Fruit fly (Drosophila melanogaster): Measurements from ENCODE around the gene CG1677.

Gene CG1677

DNA sequence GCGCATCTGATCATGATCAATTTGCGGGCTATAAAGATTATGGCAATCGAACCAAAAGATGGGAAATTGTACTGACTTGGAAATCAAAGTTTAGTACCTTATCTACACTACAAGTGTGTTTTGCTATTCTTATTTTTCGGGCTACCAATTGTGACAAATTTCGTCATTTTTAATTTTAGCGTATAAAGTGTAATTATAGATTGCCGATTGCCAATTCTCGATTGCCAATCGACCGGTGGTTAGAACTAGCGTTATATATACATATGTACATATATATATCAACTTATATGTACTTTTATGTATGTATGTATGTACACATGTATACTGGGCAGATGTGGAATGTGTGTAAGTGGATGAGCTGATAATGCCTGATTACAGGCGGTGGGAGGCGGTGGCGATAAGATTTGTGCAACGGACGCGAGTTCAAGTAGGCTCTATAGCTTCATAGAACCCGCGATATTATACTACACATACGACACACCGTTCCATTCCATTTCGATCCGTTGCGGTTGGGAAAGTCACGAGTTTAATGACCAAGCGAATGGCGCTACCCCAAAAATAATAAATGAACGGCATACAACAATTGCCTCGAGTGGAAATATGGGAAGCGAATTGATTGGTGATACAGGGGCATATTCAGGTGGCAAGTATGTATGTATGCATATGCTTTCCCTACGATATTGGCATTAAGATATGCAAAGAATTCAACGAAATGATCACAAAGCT lies 89.5 kb downstream of the CG1677 start (continued):
- TF ChIP-seq sens-2 (GFP tag; IDR thresholded peaks at IDR 0.05) = 0 out of 2 replicates have a peak, but pooled peaks have one; percentile 8
- no peak for TF ChIP-seq Ptx1 (GFP tag; IDR thresholded peaks at IDR 0.05)
- TF ChIP-seq cato (GFP tag; optimal IDR thresholded peaks at IDR 0.05; ENCODE audit: borderline replicate concordance) = no peak
- TF ChIP-seq chinmo (GFP tag; IDR thresholded peaks at IDR 0.05; ENCODE audit: partially characterized antibody) = 0 out of 4 replicates have a peak, but pooled peaks have one; percentile 46
- peak; percentile 89 for TF ChIP-seq pfk (GFP tag; optimal IDR thresholded peaks at IDR 0.05)
- TF ChIP-seq slbo (GFP tag; IDR thresholded peaks at IDR 0.05) = no peak
- TF ChIP-seq emc (GFP tag; optimal IDR thresholded peaks at IDR 0.05) = no peak
- TF ChIP-seq sug (tag; optimal IDR thresholded peaks at IDR 0.05) = peak; percentile 83
- peak; percentile 91 for TF ChIP-seq exex (tag; optimal IDR thresholded peaks at IDR 0.05)

DNA sequence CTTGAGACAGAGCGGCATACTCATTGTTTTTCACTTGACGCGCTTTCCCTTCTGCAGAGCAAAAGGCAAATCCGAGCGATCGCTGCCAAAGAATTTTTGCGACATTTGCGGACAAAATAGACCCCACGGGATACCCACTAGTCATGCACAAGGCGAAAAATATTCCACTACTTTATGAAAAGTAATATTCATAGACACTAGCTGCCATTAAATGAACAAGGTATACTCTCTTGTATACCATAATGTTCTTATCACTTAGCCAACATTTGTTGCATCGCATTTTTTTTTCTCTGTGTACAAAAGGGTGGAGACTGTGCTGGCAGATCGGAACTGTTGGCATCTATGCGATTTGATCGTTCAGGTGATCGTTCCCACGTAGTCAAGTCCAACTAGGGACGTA lies 93.2 kb downstream of the CG1677 start:
- TF ChIP-seq Drgx (GFP tag; IDR thresholded peaks at IDR 0.05) (peak; percentile 51), nom (GFP tag; optimal IDR thresholded peaks at IDR 0.05) (no peak), Ptx1 (GFP tag; IDR thresholded peaks at IDR 0.05) (0 out of 2 replicates have a peak, but pooled peaks have one; percentile 5), Med (GFP tag) (peak; percentile 59)

DNA sequence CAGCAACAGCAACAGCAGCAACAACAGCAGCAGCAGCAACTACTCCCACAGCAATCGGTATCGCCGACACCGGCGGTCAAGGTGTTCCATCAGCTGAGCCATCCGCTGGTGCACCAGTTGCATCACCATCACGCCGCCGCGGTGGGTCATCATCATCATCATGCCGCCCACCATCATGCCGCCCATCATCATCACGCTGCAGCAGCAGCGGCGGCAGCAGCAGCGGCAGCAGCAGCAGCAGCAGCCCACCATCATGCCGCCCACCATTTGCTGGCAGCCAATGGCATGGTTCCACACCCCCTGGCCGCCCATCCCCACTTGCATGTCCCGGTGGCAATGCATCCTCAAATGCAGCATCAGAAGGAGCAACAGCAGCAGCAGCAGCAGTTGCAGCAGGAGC lies 96.8 kb downstream of the CG1677 start:
- peak; percentile 59; the same call in 2 of the 3 replicates for TF ChIP-seq sr (GFP tag; IDR thresholded peaks at IDR 0.05)
- no peak for TF ChIP-seq Hr78 (GFP tag; optimal IDR thresholded peaks at IDR 0.05)
- TF ChIP-seq Tbp (GFP tag; optimal IDR thresholded peaks at IDR 0.05) = no peak
- peak; percentile 64 for TF ChIP-seq Med (GFP tag)
- TF ChIP-seq Ets65A (GFP tag) = peak; percentile 73

DNA sequence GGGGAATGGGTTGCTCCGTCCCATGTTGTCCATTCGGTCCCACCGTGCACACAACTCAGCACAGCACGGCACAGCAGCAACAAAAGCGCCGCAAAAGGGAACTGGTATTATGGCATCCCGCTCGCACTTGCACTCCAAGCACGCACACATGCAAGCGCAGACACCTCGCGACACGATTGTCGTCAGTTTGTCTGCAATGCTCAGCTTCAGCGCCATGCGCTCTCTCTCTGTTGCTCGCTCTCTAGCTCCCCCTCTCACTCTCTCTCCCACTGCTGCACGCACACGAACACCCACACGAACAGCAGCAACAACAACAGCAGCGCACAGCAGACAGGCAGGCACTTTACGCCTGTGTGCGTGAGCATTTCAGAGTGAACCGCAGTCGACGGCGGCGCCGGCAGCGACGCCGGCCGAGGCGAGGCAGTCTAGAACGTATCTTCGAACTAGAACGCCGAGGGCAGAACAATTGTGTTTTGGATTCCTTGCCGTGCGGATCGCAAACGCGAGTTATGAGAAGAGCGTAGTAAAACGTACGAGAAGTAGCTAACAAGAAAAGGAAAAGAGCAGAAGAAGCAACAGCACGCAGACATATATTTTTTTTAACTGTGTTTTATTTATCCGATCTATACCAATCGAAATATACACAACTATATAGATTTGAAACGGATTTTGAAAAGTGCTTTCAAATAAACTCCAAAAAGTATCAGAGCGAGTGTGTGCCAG lies 98.0 kb downstream of the CG1677 start, which contains the start of gene brk:
brk (plus strand) TSS at position 462 of the 723 bp plus-strand sequence.
- TF ChIP-seq kni (GFP tag; optimal IDR thresholded peaks at IDR 0.05) = peak; percentile 89
- TF ChIP-seq org-1 (GFP tag; optimal IDR thresholded peaks at IDR 0.05) = no peak
- TF ChIP-seq CG8765 (GFP tag; IDR thresholded peaks at IDR 0.05) = peak; percentile 87
- no peak for TF ChIP-seq CG7786 (GFP tag; optimal IDR thresholded peaks at IDR 0.05)
- TF ChIP-seq CG2712 (tag; optimal IDR thresholded peaks at IDR 0.05) = no peak
- TF ChIP-seq CG6689 (GFP tag; IDR thresholded peaks at IDR 0.05) = no peak
- TF ChIP-seq CTCF (GFP tag; optimal IDR thresholded peaks at IDR 0.05) = no peak
- TF ChIP-seq CG14441 (GFP tag; IDR thresholded peaks at IDR 0.05) = no peak
- TF ChIP-seq Ssrp (tag; optimal IDR thresholded peaks at IDR 0.05) = no peak
- no peak for TF ChIP-seq Rx (GFP tag; IDR thresholded peaks at IDR 0.05)
- TF ChIP-seq chm (GFP tag; IDR thresholded peaks at IDR 0.05) = peak; percentile 39; the same call in 1 of the 2 replicates
- peak; percentile 91 for TF ChIP-seq CG4707 (GFP tag; optimal IDR thresholded peaks at IDR 0.05)
- TF ChIP-seq emc (GFP tag; optimal IDR thresholded peaks at IDR 0.05) = no peak
- no peak for TF ChIP-seq Taf1 (GFP tag; IDR thresholded peaks at IDR 0.05)
- TF ChIP-seq CG15514 (GFP tag; optimal IDR thresholded peaks at IDR 0.05) = no peak
- TF ChIP-seq HLH3B (GFP tag; IDR thresholded peaks at IDR 0.05) = no peak
- TF ChIP-seq MTF-1 (GFP tag; optimal IDR thresholded peaks at IDR 0.05; ENCODE audit: borderline replicate concordance) = no peak
- TF ChIP-seq Opbp (GFP tag; IDR thresholded peaks at IDR 0.05; ENCODE audit: partially characterized antibody) = no peak
- TF ChIP-seq Bgb (GFP tag; IDR thresholded peaks at IDR 0.05; ENCODE audit: partially characterized antibody) = no peak; the same call in 1 of the 2 replicates
- peak; percentile 54 for TF ChIP-seq ERR (GFP tag; optimal IDR thresholded peaks at IDR 0.05)
- TF ChIP-seq CG9932 (GFP tag; IDR thresholded peaks at IDR 0.05) = peak; percentile 34; the same call in 1 of the 2 replicates
- no peak for TF ChIP-seq Neu2 (GFP tag; optimal IDR thresholded peaks at IDR 0.05; ENCODE audit: borderline replicate concordance)
- no peak for TF ChIP-seq chif (GFP tag; optimal IDR thresholded peaks at IDR 0.05)
- TF ChIP-seq CG14860 (GFP tag; IDR thresholded peaks at IDR 0.05; ENCODE audit: partially characterized antibody) = no peak
- no peak for TF ChIP-seq CG5245 (GFP tag; optimal IDR thresholded peaks at IDR 0.05)
- no peak for TF ChIP-seq corto (GFP tag; optimal IDR thresholded peaks at IDR 0.05)
- TF ChIP-seq aop (GFP tag; IDR thresholded peaks at IDR 0.05) = no peak
- no peak for TF ChIP-seq C15 (GFP tag; IDR thresholded peaks at IDR 0.05)

All from whole organism, embryonic.